Worm (Caenorhabditis elegans) whole organism, mixed stage, embryonic: ENCODE data around the gene fbxb-111.

Experiments
- blmp-1 ChIP-seq: fragments of 150-350 bp; optimal IDR thresholded peaks from 2 replicates; lab custom pipeline; 2014; ENCODE audit warnings: missing biosample characterization, missing genetic modification characterization
- drap-1 ChIP-seq: fragments of 200-800 bp; sonication (Bioruptor generic); optimal IDR thresholded peaks from 3 replicates; lab custom pipeline; 2018; ENCODE audit warnings: mild to moderate bottlenecking, missing genetic modification characterization, missing compliant biosample characterization
- lsy-2 ChIP-seq: fragments of 150-350 bp; optimal IDR thresholded peaks from 2 replicates; lab custom pipeline; 2014; ENCODE audit warnings: missing biosample characterization, missing genetic modification characterization
- mls-2 ChIP-seq: sonication (generic microtip); optimal IDR thresholded peaks from 2 replicates; lab custom pipeline; 2016; ENCODE audit warnings: mild to moderate bottlenecking, missing genetic modification characterization, moderate library complexity, missing compliant biosample characterization
- pha-4 ChIP-seq: fragments of 150-350 bp; optimal IDR thresholded peaks from 2 replicates; lab custom pipeline; 2018; ENCODE audit warnings: missing biosample characterization, missing genetic modification reagents, missing genetic modification characterization
- sem-2 ChIP-seq: fragments of 200-800 bp; sonication (Bioruptor generic); optimal IDR thresholded peaks from 2 replicates; lab custom pipeline; 2018; ENCODE audit warnings: mild to moderate bottlenecking, missing genetic modification characterization, missing compliant biosample characterization
- snpc-4 ChIP-seq: fragments of 150-350 bp; optimal IDR thresholded peaks from 2 replicates; lab custom pipeline; 2014; ENCODE audit warnings: missing biosample characterization, missing genetic modification characterization
- unc-62 ChIP-seq: fragments of 150-350 bp; optimal IDR thresholded peaks from 2 replicates; lab custom pipeline; 2014; ENCODE audit warnings: missing biosample characterization, missing genetic modification reagents, missing genetic modification characterization
- ztf-11 ChIP-seq: fragments of 150-350 bp; optimal IDR thresholded peaks from 2 replicates; lab custom pipeline; 2014; ENCODE audit warnings: missing biosample characterization, missing genetic modification characterization

DNA sequence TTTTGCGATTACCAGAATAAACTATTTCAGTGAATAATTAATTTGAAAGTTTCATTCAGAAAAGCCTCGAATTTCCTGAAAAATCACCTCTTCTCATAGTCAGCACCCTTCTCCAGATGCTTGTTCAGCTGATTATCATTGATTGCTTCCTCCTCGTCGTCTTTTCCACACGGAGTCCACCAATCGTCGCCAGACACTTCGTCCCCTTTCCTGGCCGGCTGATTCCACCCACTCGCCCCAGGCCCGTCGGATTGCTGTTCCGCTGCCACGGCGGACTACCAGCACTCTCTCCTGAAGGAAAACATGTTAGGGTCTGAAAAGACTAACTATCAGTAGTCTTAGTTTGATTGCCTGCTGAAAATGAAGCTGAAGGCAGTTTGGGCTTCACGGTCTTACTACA is 6.0 kb upstream of the fbxb-111 start:
- no peak for TF ChIP-seq snpc-4 (tag; lab: Kevin White, UChicago)
- no peak for TF ChIP-seq unc-62 (GFP tag; lab: Kevin White, UChicago)
- no peak for TF ChIP-seq sem-2
- TF ChIP-seq ztf-11, result no peak
- TF ChIP-seq pha-4 (tag; lab: Kevin White, UChicago), result no peak
- no peak for TF ChIP-seq drap-1 (GFP tag; lab: Kevin White, UChicago)
- TF ChIP-seq lsy-2 (tag; lab: Kevin White, UChicago), result no peak
- no peak for TF ChIP-seq mls-2
- no peak for TF ChIP-seq blmp-1 (tag; lab: Kevin White, UChicago)
